Worm (Caenorhabditis elegans): Measurements from ENCODE around the gene Y75B8A.19.

DNA sequence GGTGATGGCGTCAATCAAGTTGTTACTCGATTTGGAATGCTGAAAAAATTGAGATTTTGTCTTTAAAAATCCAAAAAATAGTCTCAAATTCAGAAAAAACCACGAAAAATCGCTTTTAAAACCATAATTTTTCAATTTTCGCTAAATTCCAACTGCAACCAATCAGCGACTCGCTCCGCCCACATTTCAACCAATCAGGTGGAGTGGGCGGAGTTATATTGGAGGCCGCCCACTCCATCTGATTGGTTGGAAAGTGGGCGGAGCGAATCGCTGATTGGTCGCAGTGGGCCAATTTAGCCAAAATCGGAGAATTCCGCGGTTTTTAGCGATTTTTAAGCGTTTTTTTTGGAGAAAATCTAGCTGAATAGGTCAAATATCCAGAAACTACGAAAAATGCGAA is 43.4 kb downstream of the Y75B8A.19 start:
- TF ChIP-seq hmbx-1 (tag; optimal IDR thresholded peaks at IDR 0.05) (no peak), ama-1 (optimal IDR thresholded peaks at IDR 0.05) (no peak), B0310.2 (tag; optimal IDR thresholded peaks at IDR 0.05) (no peak)

Data from whole organism, early embryonic.